Fruit fly (Drosophila melanogaster) whole organism, wandering third instar larva: ENCODE results near the gene ClpX.

ENCODE experiments used
- Hnf4 ChIP-seq: fragments of 200-800 bp; sonication (Bioruptor generic); optimal IDR thresholded peaks from 2 replicates; lab custom pipeline; 2016; ENCODE audit warnings: missing biosample characterization, mild to moderate bottlenecking, missing genetic modification characterization
- OdsH ChIP-seq: fragments of 200-800 bp; sonication (Bioruptor generic); optimal IDR thresholded peaks from 2 replicates; lab custom pipeline; 2016; ENCODE audit warnings: missing biosample characterization, mild to moderate bottlenecking, missing genetic modification characterization
- rgr ChIP-seq: fragments of 200-800 bp; sonication (Bioruptor generic); optimal IDR thresholded peaks from 3 replicates; lab custom pipeline; 2016; ENCODE audit warnings: missing biosample characterization, mild to moderate bottlenecking, missing genetic modification characterization
- tai ChIP-seq: sonication (Bioruptor generic); optimal IDR thresholded peaks from 2 replicates; lab custom pipeline; 2016; ENCODE audit warnings: missing biosample characterization, missing genetic modification characterization

- TF ChIP-seq Hnf4 (GFP tag; lab: Kevin White, UChicago) (no peak), rgr (GFP tag; lab: Kevin White, UChicago) (no peak), OdsH (GFP tag; lab: Kevin White, UChicago) (no peak), tai (GFP tag; lab: Kevin White, UChicago) (no peak)
Measured at dm6 chr3R:19942312-19942711, 38.8 kb upstream of the ClpX start, which contains the start of gene CG46042.
